Fruit fly (Drosophila melanogaster): ENCODE measurements around the gene spir.

spir gene

dm6 chr2L:20390004-20390403 is 79.0 kb downstream of the spir start (continued):
- no peak for TF ChIP-seq Lhr (GFP tag; optimal IDR thresholded peaks at IDR 0.05)
- peak; percentile 33 for TF ChIP-seq CG15269 (tag; optimal IDR thresholded peaks at IDR 0.05)
- peak; percentile 36 for TF ChIP-seq Hmr (GFP tag; optimal IDR thresholded peaks at IDR 0.05)
- no peak for TF ChIP-seq gcm (GFP tag; optimal IDR thresholded peaks at IDR 0.05)
- peak; percentile 27; the same call in 1 of the 3 replicates for TF ChIP-seq CG11695 (GFP tag; IDR thresholded peaks at IDR 0.05)
- no peak for TF ChIP-seq al (GFP tag; IDR thresholded peaks at IDR 0.05)
- no peak for TF ChIP-seq Dll (GFP tag; IDR thresholded peaks at IDR 0.05; ENCODE audit: partially characterized antibody)
- TF ChIP-seq gt (GFP tag; IDR thresholded peaks at IDR 0.05): no peak
- no peak for TF ChIP-seq Awh (GFP tag; IDR thresholded peaks at IDR 0.05)
- peak; percentile 11 for TF ChIP-seq schlank (tag; optimal IDR thresholded peaks at IDR 0.05)
- no peak for TF ChIP-seq CG14014 (GFP tag; IDR thresholded peaks at IDR 0.05)
- no peak for TF ChIP-seq CG10462 (GFP tag; optimal IDR thresholded peaks at IDR 0.05)
- TF ChIP-seq PHDP (tag; optimal IDR thresholded peaks at IDR 0.05): peak; percentile 64
- no peak for TF ChIP-seq CG1233 (GFP tag; optimal IDR thresholded peaks at IDR 0.05)
- peak; percentile 32 for TF ChIP-seq CG10543 (GFP tag; optimal IDR thresholded peaks at IDR 0.05)
- no peak for TF ChIP-seq CG10431 (GFP tag; optimal IDR thresholded peaks at IDR 0.05)
- no peak for TF ChIP-seq Lpt (GFP tag; optimal IDR thresholded peaks at IDR 0.05)
- peak; percentile 29 for TF ChIP-seq CrebB (tag; optimal IDR thresholded peaks at IDR 0.05)
- no peak for TF ChIP-seq H2.0 (GFP tag; IDR thresholded peaks at IDR 0.05)
- no peak for TF ChIP-seq slp2 (GFP tag; optimal IDR thresholded peaks at IDR 0.05)
- TF ChIP-seq Camta (GFP tag; optimal IDR thresholded peaks at IDR 0.05): peak; percentile 30
- TF ChIP-seq CG32532 (GFP tag; IDR thresholded peaks at IDR 0.05): no peak
- no peak for TF ChIP-seq tx (GFP tag; optimal IDR thresholded peaks at IDR 0.05)
- TF ChIP-seq CG6813 (GFP tag; optimal IDR thresholded peaks at IDR 0.05): peak; percentile 29
- no peak for TF ChIP-seq CG9609 (GFP tag; optimal IDR thresholded peaks at IDR 0.05)
- TF ChIP-seq CG2199 (GFP tag; IDR thresholded peaks at IDR 0.05): no peak
- no peak for TF ChIP-seq HmgD (GFP tag; optimal IDR thresholded peaks at IDR 0.05)
- TF ChIP-seq CG10209 (GFP tag; optimal IDR thresholded peaks at IDR 0.05): peak; percentile 28
- peak; percentile 69 for TF ChIP-seq lab (GFP tag; optimal IDR thresholded peaks at IDR 0.05)
- no peak for TF ChIP-seq Ptx1 (GFP tag; IDR thresholded peaks at IDR 0.05)
- no peak for TF ChIP-seq CG8290 (GFP tag; optimal IDR thresholded peaks at IDR 0.05)
- peak in 1 of 2 experiments; percentile 48 for TF ChIP-seq CG8290 (tag; optimal IDR thresholded peaks at IDR 0.05)
- TF ChIP-seq odd (GFP tag; optimal IDR thresholded peaks at IDR 0.05): peak; percentile 45
- no peak for TF ChIP-seq sna (GFP tag; IDR thresholded peaks at IDR 0.05; ENCODE audit: partially characterized antibody)
- peak; percentile 52 for TF ChIP-seq sd (tag; optimal IDR thresholded peaks at IDR 0.05)
- peak; percentile 11 for TF ChIP-seq B-H2 (GFP tag; optimal IDR thresholded peaks at IDR 0.05)
- TF ChIP-seq CG12659 (GFP tag; optimal IDR thresholded peaks at IDR 0.05): peak; percentile 12
- no peak for TF ChIP-seq CG9817 (tag; optimal IDR thresholded peaks at IDR 0.05)
- TF ChIP-seq CG13424 (tag; optimal IDR thresholded peaks at IDR 0.05): peak; percentile 29
- no peak for TF ChIP-seq CG1602 (GFP tag; optimal IDR thresholded peaks at IDR 0.05)
- TF ChIP-seq CG6765 (GFP tag; optimal IDR thresholded peaks at IDR 0.05): peak; percentile 18
- TF ChIP-seq Fer3 (tag; optimal IDR thresholded peaks at IDR 0.05): peak; percentile 31
- peak; percentile 25 for TF ChIP-seq NfI (GFP tag; optimal IDR thresholded peaks at IDR 0.05)
- no peak for TF ChIP-seq Xrp1 (GFP tag; IDR thresholded peaks at IDR 0.05)
- peak; percentile 31 for TF ChIP-seq gem (tag; optimal IDR thresholded peaks at IDR 0.05)
- peak; percentile 30 for TF ChIP-seq HHEX (GFP tag; optimal IDR thresholded peaks at IDR 0.05)
- no peak for TF ChIP-seq Nf-YA (GFP tag; IDR thresholded peaks at IDR 0.05)
- peak; percentile 79 for TF ChIP-seq sens (GFP tag)
- TF ChIP-seq Vsx1 (GFP tag; optimal IDR thresholded peaks at IDR 0.05): peak; percentile 7
- peak; percentile 13 for TF ChIP-seq lbe (GFP tag; optimal IDR thresholded peaks at IDR 0.05)
- no peak for TF ChIP-seq CG10565 (GFP tag; optimal IDR thresholded peaks at IDR 0.05)

Measured in whole organism, embryonic.